Fruit fly (Drosophila melanogaster) whole organism, embryonic: ENCODE measurements around the gene CG10598.

ENCODE experiments used
- Abd-B ChIP-seq: fragments of 200-800 bp; sonication (Bioruptor generic); optimal IDR thresholded peaks from 2 replicates; lab custom pipeline; 2018; ENCODE audit warnings: missing biosample characterization, mild to moderate bottlenecking, missing genetic modification characterization, moderate library complexity
- Ada2b ChIP-seq: fragments of 200-800 bp; sonication (Bioruptor generic); IDR thresholded peaks from 2 replicates; pipeline ENCODE4 v1.3.6; 2022; ENCODE audit warnings: missing biosample characterization, missing genetic modification characterization
- CG10959 ChIP-seq: fragments of 200-800 bp; sonication (Bioruptor generic); IDR thresholded peaks from 2 replicates; pipeline ENCODE4 v1.3.6; 2022; ENCODE audit warnings: missing biosample characterization, missing genetic modification characterization
- CG11696 ChIP-seq: fragments of 200-800 bp; sonication (Bioruptor generic); IDR thresholded peaks from 2 replicates; pipeline ENCODE4 v1.3.6; 2022; ENCODE audit warnings: missing biosample characterization, missing genetic modification characterization
- CG12219 ChIP-seq: fragments of 200-800 bp; sonication (Bioruptor generic); optimal IDR thresholded peaks from 3 replicates; lab custom pipeline; 2018; ENCODE audit warnings: missing biosample characterization, mild to moderate bottlenecking, missing genetic modification characterization
- CG1233 ChIP-seq: fragments of 200-800 bp; sonication (Bioruptor generic); optimal IDR thresholded peaks from 4 replicates; lab custom pipeline; 2018; ENCODE audit warnings: missing biosample characterization, mild to moderate bottlenecking, missing genetic modification characterization
- CG12744 ChIP-seq: fragments of 200-800 bp; sonication (Bioruptor generic); optimal IDR thresholded peaks from 2 replicates; lab custom pipeline; 2016; ENCODE audit warnings: missing biosample characterization, missing genetic modification characterization
- CG13123 ChIP-seq: fragments of 200-800 bp; sonication (Bioruptor generic); optimal IDR thresholded peaks from 2 replicates; lab custom pipeline; 2016; ENCODE audit warnings: missing biosample characterization, missing genetic modification characterization
- CG13296 ChIP-seq: fragments of 200-800 bp; sonication (Bioruptor generic); optimal IDR thresholded peaks from 3 replicates; lab custom pipeline; 2018; ENCODE audit warnings: missing biosample characterization, mild to moderate bottlenecking, missing genetic modification characterization
- CG14014 ChIP-seq: fragments of 200-800 bp; sonication (Bioruptor generic); IDR thresholded peaks from 2 replicates; pipeline ENCODE4 v1.3.6; 2022; ENCODE audit warnings: missing biosample characterization, missing genetic modification characterization
- CG15601 ChIP-seq: fragments of 200-800 bp; sonication (Bioruptor generic); optimal IDR thresholded peaks from 3 replicates; lab custom pipeline; 2019; ENCODE audit warnings: missing biosample characterization, mild to moderate bottlenecking, missing genetic modification characterization, moderate library complexity
- CG2875 ChIP-seq: fragments of 200-800 bp; sonication (Bioruptor generic); optimal IDR thresholded peaks from 2 replicates; lab custom pipeline; 2017; ENCODE audit warnings: missing biosample characterization, mild to moderate bottlenecking, missing genetic modification characterization, missing genetic modification reagents
- CG32532 ChIP-seq: fragments of 200-800 bp; sonication (Bioruptor generic); IDR thresholded peaks from 2 replicates; pipeline ENCODE4 v1.3.6; 2022; ENCODE audit warnings: missing biosample characterization, missing genetic modification characterization
- CG7839 ChIP-seq: fragments of 200-800 bp; sonication (Bioruptor generic); optimal IDR thresholded peaks from 3 replicates; lab custom pipeline; 2018; ENCODE audit warnings: missing biosample characterization, mild to moderate bottlenecking, missing genetic modification characterization, moderate library complexity
- CG8359 ChIP-seq: fragments of 200-800 bp; sonication (Bioruptor generic); optimal IDR thresholded peaks from 2 replicates; lab custom pipeline; 2017; ENCODE audit warnings: missing biosample characterization, mild to moderate bottlenecking, missing genetic modification characterization, borderline replicate concordance
- CG9215 ChIP-seq: fragments of 200-800 bp; sonication (Bioruptor generic); IDR thresholded peaks from 2 replicates; pipeline ENCODE4 v1.3.6; 2022; ENCODE audit warnings: missing biosample characterization, missing genetic modification characterization
- Chrac-16 ChIP-seq: fragments of 200-800 bp; sonication (Bioruptor generic); optimal IDR thresholded peaks from 3 replicates; lab custom pipeline; 2016; ENCODE audit warnings: missing biosample characterization, missing genetic modification characterization
- D ChIP-seq, 2 experiments: fragments of 200-800 bp in 1 of 2; fragments of >200 bp in 1 of 2; sonication (Bioruptor generic) in 1 of 2; optimal IDR thresholded peaks; 2 replicates in 1 of 2; 3 replicates in 1 of 2; lab custom pipeline; 2017; ENCODE audit warnings: mild to moderate bottlenecking in 1 of 2, missing biosample characterization in 1 of 2, missing genetic modification characterization in 1 of 2, missing genetic modification reagents in 1 of 2
- D19B ChIP-seq: fragments of 200-800 bp; sonication (Bioruptor generic); optimal IDR thresholded peaks from 2 replicates; lab custom pipeline; 2017; ENCODE audit warnings: missing biosample characterization, mild to moderate bottlenecking, missing genetic modification characterization
- Hand ChIP-seq: fragments of 200-800 bp; sonication (Bioruptor generic); optimal IDR thresholded peaks from 2 replicates; lab custom pipeline; 2017; ENCODE audit warnings: mild to moderate bottlenecking, missing biosample characterization, missing genetic modification reagents, missing genetic modification characterization
- Hr3 ChIP-seq: fragments of 200-800 bp; sonication (Bioruptor generic); optimal IDR thresholded peaks from 3 replicates; lab custom pipeline; 2016; ENCODE audit warnings: missing biosample characterization, missing genetic modification characterization
- Hr39 ChIP-seq: fragments of >200 bp; optimal IDR thresholded peaks from 2 replicates; lab custom pipeline; 2017
- Hr78 ChIP-seq, 2 experiments: fragments of 200-800 bp in 1 of 2; fragments of >200 bp in 1 of 2; sonication (Bioruptor generic) in 1 of 2; optimal IDR thresholded peaks; 2 replicates each; lab custom pipeline; 2017 to 2019; ENCODE audit warnings: missing biosample characterization in 2 of 2, missing genetic modification characterization in 2 of 2, mild to moderate bottlenecking in 1 of 2, moderate library complexity in 1 of 2
- MTF-1 ChIP-seq: fragments of 200-800 bp; sonication (Bioruptor generic); optimal IDR thresholded peaks from 2 replicates; lab custom pipeline; 2018; ENCODE audit warnings: missing biosample characterization, mild to moderate bottlenecking, missing genetic modification characterization, borderline replicate concordance
- Nf-YA ChIP-seq: fragments of 200-800 bp; sonication (Bioruptor generic); IDR thresholded peaks from 2 replicates; pipeline ENCODE4 v1.3.6; 2022; ENCODE audit warnings: missing biosample characterization, missing genetic modification characterization
- Optix ChIP-seq: fragments of 200-800 bp; sonication (Bioruptor generic); IDR thresholded peaks from 3 replicates; pipeline ENCODE4 v1.3.6; 2022; ENCODE audit warnings: missing biosample characterization, missing genetic modification characterization
- Ravus ChIP-seq: fragments of 200-800 bp; sonication (Bioruptor generic); IDR thresholded peaks from 2 replicates; pipeline ENCODE4 v1.3.6; 2022; ENCODE audit warnings: missing biosample characterization, missing genetic modification characterization
- Rx ChIP-seq: fragments of 200-800 bp; sonication (Bioruptor generic); IDR thresholded peaks from 2 replicates; pipeline ENCODE4 v1.3.6; 2022; ENCODE audit warnings: missing biosample characterization, missing genetic modification characterization
- Sry-δ ChIP-seq: fragments of 200-800 bp; sonication (Bioruptor generic); optimal IDR thresholded peaks from 2 replicates; lab custom pipeline; 2016; ENCODE audit warnings: missing biosample characterization, missing genetic modification characterization
- Stat92E ChIP-seq, 3 experiments: fragments of >200 bp in 2 of 3; fragments of 200-800 bp in 1 of 3; sonication (Bioruptor generic) in 1 of 3; optimal IDR thresholded peaks; 2 replicates each; lab custom pipeline; 2017 to 2019; ENCODE audit warnings: missing biosample characterization in 3 of 3, missing genetic modification characterization in 3 of 3, mild to moderate bottlenecking in 1 of 3, moderate library complexity in 1 of 3
- TFAM ChIP-seq: fragments of 200-800 bp; sonication (Bioruptor generic); optimal IDR thresholded peaks from 2 replicates; lab custom pipeline; 2017; ENCODE audit warnings: missing biosample characterization, missing genetic modification characterization, inconsistent platforms
- Trl ChIP-seq, 3 experiments: fragments of >200 bp in 2 of 3; fragments of 200-800 bp in 1 of 3; sonication (Bioruptor generic) in 1 of 3; optimal IDR thresholded peaks; 2 replicates in 1 of 3; 3 replicates in 2 of 3; lab custom pipeline; 2016 to 2017; ENCODE audit warnings: missing biosample characterization in 1 of 3, missing genetic modification characterization in 1 of 3
- cg ChIP-seq: fragments of 200-800 bp; sonication (Bioruptor generic); optimal IDR thresholded peaks from 3 replicates; lab custom pipeline; 2019; ENCODE audit warnings: missing biosample characterization, mild to moderate bottlenecking, missing genetic modification characterization, moderate library complexity
- chif ChIP-seq, 2 experiments: fragments of 200-800 bp; sonication (Bioruptor generic); optimal IDR thresholded peaks; 3 replicates each; lab custom pipeline; 2016; ENCODE audit warnings: missing biosample characterization in 2 of 2, missing genetic modification characterization in 2 of 2
- corto ChIP-seq: fragments of 200-800 bp; sonication (Bioruptor generic); optimal IDR thresholded peaks from 2 replicates; lab custom pipeline; 2016; ENCODE audit warnings: missing biosample characterization, mild to moderate bottlenecking, missing genetic modification characterization, moderate library complexity
- da ChIP-seq: fragments of 200-800 bp; sonication (Bioruptor generic); optimal IDR thresholded peaks from 2 replicates; lab custom pipeline; 2016; ENCODE audit warnings: missing biosample characterization, missing genetic modification characterization
- dimm ChIP-seq: fragments of 200-800 bp; sonication (Bioruptor generic); IDR thresholded peaks from 2 replicates; pipeline ENCODE4 v1.3.6; 2022; ENCODE audit warnings: missing biosample characterization, missing genetic modification characterization
- disco-r ChIP-seq: fragments of 200-800 bp; sonication (Bioruptor generic); optimal IDR thresholded peaks from 2 replicates; lab custom pipeline; 2016; ENCODE audit warnings: missing biosample characterization, missing genetic modification characterization
- eyg ChIP-seq: fragments of 200-800 bp; sonication (Bioruptor generic); optimal IDR thresholded peaks from 3 replicates; lab custom pipeline; 2016; ENCODE audit warnings: missing biosample characterization, missing genetic modification characterization
- gcm ChIP-seq: fragments of 200-800 bp; sonication (Bioruptor generic); optimal IDR thresholded peaks from 2 replicates; lab custom pipeline; 2019; ENCODE audit warnings: missing biosample characterization, mild to moderate bottlenecking, missing genetic modification characterization, moderate library complexity
- h ChIP-seq: fragments of >200 bp; optimal IDR thresholded peaks from 2 replicates; lab custom pipeline; 2017
- klu ChIP-seq: fragments of 200-800 bp; sonication (Bioruptor generic); IDR thresholded peaks from 2 replicates; pipeline ENCODE4 v1.3.6; 2022; ENCODE audit warnings: missing biosample characterization, missing genetic modification characterization
- lov ChIP-seq, 2 experiments: fragments of 200-800 bp in 1 of 2; fragments of >200 bp in 1 of 2; sonication (Bioruptor generic) in 1 of 2; IDR thresholded peaks in 1 of 2; optimal IDR thresholded peaks in 1 of 2; 2 replicates in 1 of 2; 3 replicates in 1 of 2; pipeline versions ENCODE4 v1.3.6 to Lab custom; 2017 to 2022; ENCODE audit warnings: missing biosample characterization in 1 of 2, missing genetic modification characterization in 1 of 2
- nmo ChIP-seq: fragments of 200-800 bp; sonication (Bioruptor generic); optimal IDR thresholded peaks from 2 replicates; lab custom pipeline; 2018; ENCODE audit warnings: missing biosample characterization, mild to moderate bottlenecking, missing genetic modification characterization, moderate library complexity
- peb ChIP-seq: fragments of 200-800 bp; sonication (Bioruptor generic); IDR thresholded peaks from 2 replicates; pipeline ENCODE4 v1.3.6; 2022; ENCODE audit warnings: missing biosample characterization, missing genetic modification characterization
- ro ChIP-seq: fragments of 200-800 bp; sonication (Bioruptor generic); IDR thresholded peaks from 2 replicates; pipeline ENCODE4 v1.3.6; 2022; ENCODE audit warnings: missing biosample characterization, missing genetic modification characterization
- sd ChIP-seq: fragments of 200-800 bp; sonication (Bioruptor generic); optimal IDR thresholded peaks from 3 replicates; lab custom pipeline; 2018; ENCODE audit warnings: missing biosample characterization, mild to moderate bottlenecking, missing genetic modification characterization, moderate library complexity
- shn ChIP-seq: fragments of 200-800 bp; sonication (Bioruptor generic); optimal IDR thresholded peaks from 3 replicates; lab custom pipeline; 2016; ENCODE audit warnings: missing biosample characterization, missing genetic modification characterization
- trem ChIP-seq: fragments of 200-800 bp; optimal IDR thresholded peaks from 3 replicates; lab custom pipeline; 2019; ENCODE audit warnings: missing biosample characterization, mild to moderate bottlenecking, missing genetic modification characterization, moderate library complexity

The CG10598 gene

DNA sequence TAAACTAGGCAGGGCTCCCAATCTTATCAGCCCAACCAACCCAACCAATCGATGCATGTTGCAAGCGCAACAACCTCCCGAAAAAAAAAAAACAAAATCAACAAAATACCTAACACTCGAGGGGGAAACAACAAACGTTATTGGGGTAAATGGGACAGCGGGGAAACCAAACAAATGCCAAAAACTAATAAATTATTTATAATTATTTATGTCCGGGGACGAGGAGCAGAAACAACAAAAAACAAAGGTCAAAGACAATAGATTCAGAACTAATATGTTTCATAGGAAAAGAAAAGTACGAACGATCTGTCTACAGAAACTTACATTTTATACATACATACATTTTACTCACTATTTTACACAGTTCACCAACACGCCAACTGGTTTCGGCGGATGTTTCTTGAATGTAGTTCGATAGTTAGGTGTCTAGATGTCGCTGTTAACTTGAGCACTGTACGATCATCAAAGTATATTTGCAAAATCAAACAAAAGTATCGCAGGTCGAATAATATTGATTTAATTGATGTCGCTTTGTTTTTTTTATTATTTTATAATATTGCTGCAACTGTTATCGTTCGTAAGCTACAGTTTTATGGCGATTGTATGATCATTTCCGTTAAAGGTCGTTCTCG, 51.0 kb downstream of the CG10598 start (continued):
- TF ChIP-seq trem (no peak), eyg (GFP tag; lab: Kevin White, UChicago) (no peak), TFAM (GFP tag; lab: Kevin White, UChicago) (no peak), CG13296 (GFP tag; lab: Kevin White, UChicago) (no peak), lov (optimal IDR thresholded peaks at IDR 0.05; lab: Kevin White, UChicago) (no peak), lov (GFP tag; IDR thresholded peaks at IDR 0.05; lab: Robert Waterston, UW) (no peak), CG13123 (GFP tag; lab: Kevin White, UChicago) (no peak), ro (GFP tag; lab: Robert Waterston, UW) (no peak), Abd-B (no peak), CG7839 (tag; lab: Kevin White, UChicago) (peak; percentile 27), cg (no peak), disco-r (GFP tag; lab: Kevin White, UChicago) (no peak), peb (GFP tag; lab: Robert Waterston, UW) (no peak), Stat92E (GFP tag; optimal IDR thresholded peaks at IDR 0.05; lab: Kevin White, UChicago) (no peak), Optix (GFP tag; lab: Robert Waterston, UW) (no peak), CG12219 (GFP tag; lab: Kevin White, UChicago) (no peak), Ada2b (GFP tag; lab: Robert Waterston, UW) (no peak), da (GFP tag; lab: Kevin White, UChicago) (no peak), CG1233 (GFP tag; lab: Kevin White, UChicago) (no peak), CG2875 (GFP tag; lab: Kevin White, UChicago) (no peak), CG9215 (GFP tag; lab: Robert Waterston, UW) (no peak), chif (GFP tag; optimal IDR thresholded peaks at IDR 0.05; lab: Kevin White, UChicago) (peak in 1 of 2 experiments; percentile 50), Hand (GFP tag; lab: Kevin White, UChicago) (no peak), Rx (GFP tag; lab: Robert Waterston, UW) (no peak), D (optimal IDR thresholded peaks at IDR 0.05; lab: Kevin White, UChicago) (no peak), D (GFP tag; optimal IDR thresholded peaks at IDR 0.05; lab: Kevin White, UChicago) (peak; percentile 9), Hr3 (GFP tag; lab: Kevin White, UChicago) (peak; percentile 7), CG32532 (peak; percentile 74), CG8359 (no peak), Nf-YA (GFP tag; lab: Robert Waterston, UW) (no peak), Hr78 (GFP tag; optimal IDR thresholded peaks at IDR 0.05; lab: Kevin White, UChicago) (peak in 1 of 2 experiments; percentile 70), CG15601 (peak; percentile 27), gcm (no peak), Chrac-16 (GFP tag; lab: Kevin White, UChicago) (peak; percentile 35), shn (no peak), CG14014 (GFP tag; lab: Robert Waterston, UW) (no peak), Ravus (GFP tag; lab: Robert Waterston, UW) (no peak), CG10959 (GFP tag; lab: Robert Waterston, UW) (no peak), MTF-1 (GFP tag; lab: Kevin White, UChicago) (peak; percentile 8), Sry-δ (GFP tag; lab: Kevin White, UChicago) (no peak), Hr39 (lab: Kevin White, UChicago) (no peak), Trl (optimal IDR thresholded peaks at IDR 0.05; lab: Kevin White, UChicago) (no peak), Trl (GFP tag; optimal IDR thresholded peaks at IDR 0.05; lab: Kevin White, UChicago) (no peak), D19B (GFP tag; lab: Kevin White, UChicago) (no peak), CG11696 (GFP tag; lab: Robert Waterston, UW) (no peak), sd (tag; lab: Kevin White, UChicago) (no peak), dimm (no peak), h (no peak), corto (GFP tag; lab: Kevin White, UChicago) (no peak), klu (no peak), nmo (GFP tag; lab: Kevin White, UChicago) (peak; percentile 13), CG12744 (no peak)
